Fruit fly (Drosophila melanogaster) whole organism, embryonic: ENCODE data around the gene Cda5.

Experiments used
- Ada2b ChIP-seq: fragments of 200-800 bp; sonication (Bioruptor generic); IDR thresholded peaks from 2 replicates; pipeline ENCODE4 v1.3.6; 2022; ENCODE audit warnings: missing biosample characterization, missing genetic modification characterization
- Asciz ChIP-seq: fragments of 200-800 bp; sonication (Bioruptor generic); optimal IDR thresholded peaks from 2 replicates; lab custom pipeline; 2017; ENCODE audit warnings: missing biosample characterization, mild to moderate bottlenecking, missing genetic modification characterization, missing genetic modification reagents
- BEAF-32 ChIP-seq: fragments of 200-800 bp; sonication (Bioruptor generic); optimal IDR thresholded peaks from 3 replicates; lab custom pipeline; 2017; ENCODE audit warnings: missing biosample characterization, missing genetic modification characterization, mild to moderate bottlenecking, moderate library complexity, missing genetic modification reagents
- Bteb2 ChIP-seq: fragments of 200-800 bp; sonication (Bioruptor generic); optimal IDR thresholded peaks from 2 replicates; lab custom pipeline; 2016; ENCODE audit warnings: missing biosample characterization, missing genetic modification characterization
- CG10979 ChIP-seq: fragments of 200-800 bp; sonication (Bioruptor generic); optimal IDR thresholded peaks from 2 replicates; lab custom pipeline; 2018; ENCODE audit warnings: missing biosample characterization, mild to moderate bottlenecking, missing genetic modification characterization, moderate library complexity
- CG11723 ChIP-seq: fragments of 200-800 bp; sonication (Bioruptor generic); optimal IDR thresholded peaks from 2 replicates; lab custom pipeline; 2017; ENCODE audit warnings: missing biosample characterization, mild to moderate bottlenecking, missing genetic modification characterization
- CG13287 ChIP-seq: fragments of 200-800 bp; sonication (Bioruptor generic); IDR thresholded peaks from 2 replicates; pipeline ENCODE4 v1.3.6; 2022; ENCODE audit warnings: missing biosample characterization, missing genetic modification characterization; ENCODE audit not compliant: partially characterized antibody
- CG13296 ChIP-seq: fragments of 200-800 bp; sonication (Bioruptor generic); optimal IDR thresholded peaks from 3 replicates; lab custom pipeline; 2018; ENCODE audit warnings: missing biosample characterization, mild to moderate bottlenecking, missing genetic modification characterization
- CG13624 ChIP-seq: fragments of 200-800 bp; sonication (Bioruptor generic); optimal IDR thresholded peaks from 2 replicates; lab custom pipeline; 2016; ENCODE audit warnings: missing biosample characterization, missing genetic modification characterization
- CG34376 ChIP-seq: fragments of 200-800 bp; sonication (Bioruptor generic); optimal IDR thresholded peaks from 2 replicates; lab custom pipeline; 2018; ENCODE audit warnings: missing biosample characterization, mild to moderate bottlenecking, missing genetic modification characterization
- CG42726 ChIP-seq: fragments of 200-800 bp; sonication (Bioruptor generic); IDR thresholded peaks from 2 replicates; pipeline ENCODE4 v1.3.6; 2022; ENCODE audit warnings: missing biosample characterization, missing genetic modification characterization; ENCODE audit not compliant: partially characterized antibody
- CG6254 ChIP-seq: fragments of 200-800 bp; sonication (Bioruptor generic); optimal IDR thresholded peaks from 3 replicates; lab custom pipeline; 2017; ENCODE audit warnings: mild to moderate bottlenecking, missing biosample characterization, missing genetic modification reagents, missing genetic modification characterization
- CG6272 ChIP-seq: fragments of 200-800 bp; sonication (Bioruptor generic); IDR thresholded peaks from 2 replicates; pipeline ENCODE4 v1.3.6; 2022; ENCODE audit warnings: missing biosample characterization, missing genetic modification characterization
- CG7839 ChIP-seq: fragments of 200-800 bp; sonication (Bioruptor generic); optimal IDR thresholded peaks from 3 replicates; lab custom pipeline; 2018; ENCODE audit warnings: missing biosample characterization, mild to moderate bottlenecking, missing genetic modification characterization, moderate library complexity
- CG9797 ChIP-seq: fragments of 200-800 bp; sonication (Bioruptor generic); optimal IDR thresholded peaks from 3 replicates; lab custom pipeline; 2018; ENCODE audit warnings: missing biosample characterization, mild to moderate bottlenecking, missing genetic modification characterization
- CG9932 ChIP-seq: fragments of 200-800 bp; sonication (Bioruptor generic); IDR thresholded peaks from 2 replicates; pipeline ENCODE4 v1.3.6; 2022; ENCODE audit warnings: missing biosample characterization, missing genetic modification characterization
- CHES-1-like ChIP-seq: fragments of 200-800 bp; sonication (Bioruptor generic); optimal IDR thresholded peaks from 2 replicates; lab custom pipeline; 2016; ENCODE audit warnings: missing biosample characterization, missing genetic modification characterization
- CkIIα-i1 ChIP-seq: fragments of 200-800 bp; sonication (Bioruptor generic); IDR thresholded peaks from 2 replicates; pipeline ENCODE4 v1.3.6; 2022; ENCODE audit warnings: missing biosample characterization, missing genetic modification characterization
- Dbx ChIP-seq: fragments of 200-800 bp; sonication (Bioruptor generic); IDR thresholded peaks from 3 replicates; pipeline ENCODE4 v1.3.6; 2022; ENCODE audit warnings: missing biosample characterization, missing genetic modification characterization
- Dip2 ChIP-seq: fragments of 200-800 bp; sonication (Bioruptor generic); IDR thresholded peaks from 2 replicates; pipeline ENCODE4 v1.3.6; 2022; ENCODE audit warnings: missing biosample characterization, missing genetic modification characterization
- Eip74EF ChIP-seq, 2 experiments: fragments of 200-800 bp in 1 of 2; fragments of >200 bp in 1 of 2; sonication (Bioruptor generic) in 1 of 2; optimal IDR thresholded peaks; 2 replicates each; lab custom pipeline; 2017 to 2019; ENCODE audit warnings: missing biosample characterization in 2 of 2, missing genetic modification characterization in 2 of 2, mild to moderate bottlenecking in 1 of 2, moderate library complexity in 1 of 2
- Fer1 ChIP-seq: fragments of 200-800 bp; sonication (Bioruptor generic); optimal IDR thresholded peaks from 2 replicates; lab custom pipeline; 2017; ENCODE audit warnings: missing biosample characterization, mild to moderate bottlenecking, missing genetic modification characterization
- Hr39 ChIP-seq: fragments of >200 bp; optimal IDR thresholded peaks from 2 replicates; lab custom pipeline; 2017
- Hsf ChIP-seq: fragments of 200-800 bp; sonication (Bioruptor generic); optimal IDR thresholded peaks from 3 replicates; lab custom pipeline; 2016; ENCODE audit warnings: missing biosample characterization, missing genetic modification characterization
- Kr ChIP-seq: fragments of 200-800 bp; sonication (Bioruptor generic); optimal IDR thresholded peaks from 2 replicates; lab custom pipeline; 2017; ENCODE audit warnings: missing biosample characterization, mild to moderate bottlenecking, missing genetic modification characterization
- MBD-R2 ChIP-seq: fragments of 200-800 bp; sonication (Bioruptor generic); IDR thresholded peaks from 2 replicates; pipeline ENCODE4 v1.3.6; 2022; ENCODE audit warnings: missing biosample characterization, missing genetic modification characterization
- Med ChIP-seq: fragments of 200-800 bp; sonication (Bioruptor generic); peaks from one replicate; lab custom pipeline; 2016; ENCODE audit warnings: missing biosample characterization, missing genetic modification characterization, mild to moderate bottlenecking, inconsistent platforms, moderate library complexity
- Meics ChIP-seq: fragments of 200-800 bp; sonication (Bioruptor generic); optimal IDR thresholded peaks from 2 replicates; lab custom pipeline; 2017; ENCODE audit warnings: missing biosample characterization, mild to moderate bottlenecking, missing genetic modification characterization
- Myb ChIP-seq: fragments of 200-800 bp; sonication (Bioruptor generic); optimal IDR thresholded peaks from 2 replicates; lab custom pipeline; 2016; ENCODE audit warnings: missing biosample characterization, missing genetic modification characterization
- Neu2 ChIP-seq: fragments of 200-800 bp; sonication (Bioruptor generic); optimal IDR thresholded peaks from 3 replicates; lab custom pipeline; 2016; ENCODE audit warnings: missing biosample characterization, missing genetic modification characterization, borderline replicate concordance
- Nf-YC ChIP-seq: fragments of 200-800 bp; optimal IDR thresholded peaks from 3 replicates; lab custom pipeline; 2019; ENCODE audit warnings: missing biosample characterization, mild to moderate bottlenecking, missing genetic modification characterization, moderate library complexity
- ara ChIP-seq: fragments of 200-800 bp; sonication (Bioruptor generic); IDR thresholded peaks from 2 replicates; pipeline ENCODE4 v1.3.6; 2022; ENCODE audit warnings: missing biosample characterization, missing genetic modification characterization
- chif ChIP-seq, 2 experiments: fragments of 200-800 bp; sonication (Bioruptor generic); optimal IDR thresholded peaks; 3 replicates each; lab custom pipeline; 2016; ENCODE audit warnings: missing biosample characterization in 2 of 2, missing genetic modification characterization in 2 of 2
- chm ChIP-seq: fragments of 200-800 bp; sonication (Bioruptor generic); IDR thresholded peaks from 2 replicates; pipeline ENCODE4 v1.3.6; 2022; ENCODE audit warnings: missing biosample characterization, missing genetic modification characterization
- dan ChIP-seq: fragments of 200-800 bp; sonication (Bioruptor generic); IDR thresholded peaks from 2 replicates; pipeline ENCODE4 v1.3.6; 2022; ENCODE audit warnings: missing biosample characterization, missing genetic modification characterization
- dmrt99B ChIP-seq: fragments of 200-800 bp; sonication (Bioruptor generic); optimal IDR thresholded peaks from 2 replicates; lab custom pipeline; 2018; ENCODE audit warnings: missing biosample characterization, mild to moderate bottlenecking, missing genetic modification characterization, moderate library complexity
- dpn ChIP-seq, 2 experiments: fragments of 200-800 bp; sonication (Bioruptor generic); optimal IDR thresholded peaks; 3 replicates each; lab custom pipeline; 2016; ENCODE audit warnings: missing biosample characterization in 2 of 2, missing genetic modification characterization in 2 of 2
- gcm2 ChIP-seq: fragments of 200-800 bp; sonication (Bioruptor generic); optimal IDR thresholded peaks from 2 replicates; lab custom pipeline; 2016; ENCODE audit warnings: missing biosample characterization, missing genetic modification characterization
- inv ChIP-seq: fragments of 200-800 bp; sonication (Bioruptor generic); IDR thresholded peaks from 2 replicates; pipeline ENCODE4 v1.3.6; 2022; ENCODE audit warnings: missing biosample characterization, missing genetic modification characterization; ENCODE audit not compliant: partially characterized antibody
- lilli ChIP-seq: fragments of 200-800 bp; sonication (Bioruptor generic); optimal IDR thresholded peaks from 3 replicates; lab custom pipeline; 2016; ENCODE audit warnings: missing biosample characterization, missing genetic modification characterization
- nerfin-2 ChIP-seq: fragments of 200-800 bp; sonication (Bioruptor generic); IDR thresholded peaks from 2 replicates; pipeline ENCODE4 v1.3.6; 2022; ENCODE audit warnings: missing biosample characterization, missing genetic modification characterization; ENCODE audit not compliant: partially characterized antibody
- pros ChIP-seq: fragments of 200-800 bp; sonication (Bioruptor generic); optimal IDR thresholded peaks from 3 replicates; lab custom pipeline; 2019; ENCODE audit warnings: missing biosample characterization, mild to moderate bottlenecking, missing genetic modification characterization, moderate library complexity
- rib ChIP-seq: fragments of 200-800 bp; sonication (Bioruptor generic); IDR thresholded peaks from 2 replicates; pipeline ENCODE4 v1.3.6; 2022; ENCODE audit warnings: missing biosample characterization, missing genetic modification characterization
- seq ChIP-seq: fragments of 200-800 bp; sonication (Bioruptor generic); IDR thresholded peaks from 2 replicates; pipeline ENCODE4 v1.3.6; 2022; ENCODE audit warnings: missing biosample characterization, missing genetic modification characterization
- sisA ChIP-seq: fragments of 200-800 bp; sonication (Bioruptor generic); IDR thresholded peaks from 2 replicates; pipeline ENCODE4 v1.3.6; 2022; ENCODE audit warnings: missing biosample characterization, missing genetic modification characterization
- stc ChIP-seq: fragments of 200-800 bp; sonication (Bioruptor generic); IDR thresholded peaks from 2 replicates; pipeline ENCODE4 v1.3.6; 2022; ENCODE audit warnings: missing biosample characterization, missing genetic modification characterization
- tgo ChIP-seq: fragments of 200-800 bp; sonication (Bioruptor generic); IDR thresholded peaks from 3 replicates; pipeline ENCODE4 v1.3.6; 2022; ENCODE audit warnings: missing biosample characterization, missing genetic modification characterization
- usp ChIP-seq: fragments of >200 bp; optimal IDR thresholded peaks from 2 replicates; lab custom pipeline; 2017; ENCODE audit warnings: missing biosample characterization, missing genetic modification characterization
- yki ChIP-seq: fragments of >200 bp; optimal IDR thresholded peaks from 3 replicates; lab custom pipeline; 2018

Gene Cda5

DNA sequence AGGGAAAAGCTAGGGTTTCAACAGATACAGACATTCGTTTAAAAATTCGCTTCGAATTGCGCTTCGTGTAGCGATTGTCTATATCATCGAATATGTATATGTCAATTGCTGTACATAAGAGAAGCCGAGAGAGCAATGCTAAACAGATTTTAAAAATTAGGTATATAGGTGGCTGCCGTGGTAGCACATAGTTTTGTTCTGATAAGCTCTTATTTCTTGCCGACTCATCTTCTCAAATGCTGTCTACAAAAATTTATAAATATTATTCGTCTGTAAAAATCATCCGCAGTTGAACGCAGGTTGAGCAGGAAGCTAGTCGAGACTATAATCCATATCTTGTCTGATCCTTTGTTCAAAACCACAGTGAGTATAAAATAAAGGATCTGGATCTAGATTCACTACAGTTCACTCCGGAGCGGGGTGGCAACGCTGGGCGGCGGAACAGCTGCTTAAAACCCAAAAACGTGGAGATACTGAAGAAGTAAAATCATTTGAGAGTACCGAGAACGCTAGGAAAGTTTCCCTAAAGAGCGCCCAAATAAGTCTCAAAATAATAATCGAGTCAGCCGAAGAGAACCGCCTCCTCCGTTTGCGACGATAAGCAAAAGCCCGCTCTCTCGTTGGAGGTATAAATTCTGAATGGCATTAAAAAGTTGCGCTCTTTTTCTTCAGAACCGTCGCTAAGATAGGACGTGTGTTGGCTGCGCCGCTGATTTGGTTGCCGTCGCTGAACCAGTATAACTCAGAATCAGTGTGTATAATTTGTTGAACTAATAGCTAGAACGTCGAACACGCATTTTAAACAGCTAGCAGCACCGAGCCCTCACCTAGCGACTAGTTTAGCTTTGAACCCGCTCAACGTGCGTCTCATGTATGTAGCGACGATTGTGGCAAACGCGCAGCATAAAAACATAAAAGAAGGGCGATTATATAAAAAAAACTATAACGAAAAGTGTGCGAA lies 42.6 kb upstream of the Cda5 start (continued):
- TF ChIP-seq tgo (GFP tag; lab: Robert Waterston, UW): no peak
- TF ChIP-seq MBD-R2 (GFP tag; lab: Robert Waterston, UW): no peak; the same call in 1 of the 2 replicates
- TF ChIP-seq chif (GFP tag; optimal IDR thresholded peaks at IDR 0.05; lab: Kevin White, UChicago): no peak
- no peak for TF ChIP-seq CG6254
- no peak for TF ChIP-seq seq (GFP tag; lab: Robert Waterston, UW)
- peak; percentile 79 for TF ChIP-seq Med (GFP tag; lab: Kevin White, UChicago)
- TF ChIP-seq CG11723 (GFP tag; lab: Kevin White, UChicago): no peak
- TF ChIP-seq lilli: peak; percentile 29
- no peak for TF ChIP-seq Myb (GFP tag; lab: Kevin White, UChicago)
- TF ChIP-seq Kr (GFP tag; lab: Kevin White, UChicago): no peak
- TF ChIP-seq ara: no peak
- peak; percentile 29 for TF ChIP-seq inv
- no peak for TF ChIP-seq Eip74EF (GFP tag; optimal IDR thresholded peaks at IDR 0.05; lab: Kevin White, UChicago)
- TF ChIP-seq Dip2 (GFP tag; lab: Robert Waterston, UW): no peak
- TF ChIP-seq CG9797 (GFP tag; lab: Kevin White, UChicago): peak; percentile 38
- TF ChIP-seq CG7839 (tag; lab: Kevin White, UChicago): no peak
- TF ChIP-seq Dbx: peak; percentile 65; the same call in 2 of the 3 replicates
- TF ChIP-seq usp (GFP tag; lab: Kevin White, UChicago): no peak
- peak; percentile 34 for TF ChIP-seq yki (lab: Kevin White, UChicago)
- TF ChIP-seq Meics (GFP tag; lab: Kevin White, UChicago): no peak
- TF ChIP-seq sisA: no peak
- TF ChIP-seq Ada2b: no peak
- peak; percentile 61; the same call in 1 of the 2 replicates for TF ChIP-seq chm
- no peak for TF ChIP-seq Neu2 (GFP tag; lab: Kevin White, UChicago)
- no peak for TF ChIP-seq Bteb2 (GFP tag; lab: Kevin White, UChicago)
- TF ChIP-seq CG10979 (tag; lab: Kevin White, UChicago): no peak
- no peak for TF ChIP-seq stc (GFP tag; lab: Robert Waterston, UW)
- no peak for TF ChIP-seq nerfin-2 (GFP tag; lab: Robert Waterston, UW)
- no peak for TF ChIP-seq dmrt99B (tag; lab: Kevin White, UChicago)
- no peak for TF ChIP-seq CHES-1-like (GFP tag; lab: Kevin White, UChicago)
- no peak for TF ChIP-seq dpn (GFP tag; optimal IDR thresholded peaks at IDR 0.05; lab: Kevin White, UChicago)
- TF ChIP-seq gcm2 (GFP tag; lab: Kevin White, UChicago): no peak
- TF ChIP-seq CG34376: peak; percentile 89
- no peak for TF ChIP-seq CkIIα-i1 (GFP tag; lab: Robert Waterston, UW)
- TF ChIP-seq CG13287 (GFP tag; lab: Robert Waterston, UW): peak; percentile 52
- no peak for TF ChIP-seq Hr39 (lab: Kevin White, UChicago)
- peak; percentile 49; the same call in 1 of the 2 replicates for TF ChIP-seq CG42726 (GFP tag; lab: Robert Waterston, UW)
- TF ChIP-seq dan: no peak
- TF ChIP-seq pros (GFP tag; lab: Kevin White, UChicago): peak; percentile 82
- TF ChIP-seq BEAF-32 (GFP tag; lab: Kevin White, UChicago): peak; percentile 17
- no peak for TF ChIP-seq Hsf (GFP tag; lab: Kevin White, UChicago)
- peak; percentile 70 for TF ChIP-seq Fer1 (GFP tag; lab: Kevin White, UChicago)
- TF ChIP-seq CG6272 (GFP tag; lab: Robert Waterston, UW): no peak
- peak; percentile 64 for TF ChIP-seq CG13296 (GFP tag; lab: Kevin White, UChicago)
- TF ChIP-seq CG9932: 0 out of 2 replicates have a peak, but pooled peaks have one; percentile 29
- TF ChIP-seq CG13624 (GFP tag; lab: Kevin White, UChicago): peak; percentile 33
- peak; percentile 58 for TF ChIP-seq rib
- peak; percentile 40 for TF ChIP-seq Nf-YC (tag; lab: Kevin White, UChicago)
- TF ChIP-seq Asciz (GFP tag; lab: Kevin White, UChicago): no peak
